Worm (Caenorhabditis elegans) whole organism, young adult: ENCODE measurements around the gene pmp-5.

Experiments used
- C17E4.6 ChIP-seq: fragments of 200-800 bp; sonication (Bioruptor generic); IDR thresholded peaks from 2 replicates; pipeline ENCODE4 v1.3.6; 2022; ENCODE audit warnings: missing genetic modification reagents, missing genetic modification characterization, missing compliant biosample characterization
- F55B11.4 ChIP-seq: sonication (generic microtip); optimal IDR thresholded peaks from 2 replicates; lab custom pipeline; 2016; ENCODE audit warnings: missing compliant biosample characterization, missing genetic modification characterization, borderline replicate concordance; ENCODE audit not compliant: insufficient read depth
- Y53G8AR.9 ChIP-seq: fragments of 200-800 bp; sonication (Bioruptor generic); conservative IDR thresholded peaks from 2 replicates; pipeline ENCODE4 v1.3.6; 2022; ENCODE audit warnings: missing genetic modification reagents, missing genetic modification characterization, missing compliant biosample characterization
- lin-26 ChIP-seq: fragments of 200-800 bp; sonication (Bioruptor generic); IDR thresholded peaks from 2 replicates; pipeline ENCODE4 v1.3.6; 2022; ENCODE audit warnings: missing genetic modification reagents, missing genetic modification characterization, missing compliant biosample characterization
- unc-62 ChIP-seq: fragments of 150-350 bp; optimal IDR thresholded peaks from 2 replicates; lab custom pipeline; 2014; ENCODE audit warnings: missing biosample characterization, missing genetic modification reagents, missing genetic modification characterization
- ztf-22 ChIP-seq: fragments of 200-800 bp; sonication (Bioruptor generic); optimal IDR thresholded peaks from 2 replicates; lab custom pipeline; 2018; ENCODE audit warnings: mild to moderate bottlenecking, missing genetic modification characterization, moderate library complexity, missing compliant biosample characterization

DNA sequence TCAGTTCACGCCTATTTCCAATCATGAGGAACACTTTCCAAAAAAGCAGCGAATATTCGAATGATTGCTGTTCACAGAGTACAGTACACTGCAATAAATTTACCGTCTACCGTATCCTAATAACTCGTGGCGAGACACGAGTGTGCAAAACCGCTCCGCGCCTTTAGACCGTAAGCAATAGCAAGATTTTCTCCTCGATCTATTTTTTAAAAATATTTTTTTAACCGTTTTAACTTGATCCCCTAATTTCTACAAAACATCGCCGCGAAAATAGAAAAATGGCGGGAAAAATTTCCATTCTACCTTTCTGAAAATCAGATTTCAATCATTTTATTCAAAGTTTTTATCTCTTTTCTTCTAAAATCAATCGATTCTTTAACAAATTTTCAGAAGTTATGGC, 37.1 kb upstream of the pmp-5 start, which contains the start of gene era-1:
- TF ChIP-seq lin-26 (GFP tag; lab: Robert Waterston, UW) = no peak
- no peak for TF ChIP-seq ztf-22 (GFP tag; lab: Kevin White, UChicago)
- no peak for TF ChIP-seq C17E4.6 (GFP tag; lab: Robert Waterston, UW)
- no peak for TF ChIP-seq F55B11.4
- no peak for TF ChIP-seq unc-62
- TF ChIP-seq Y53G8AR.9 (GFP tag; lab: Robert Waterston, UW) = no peak
